Worm (Caenorhabditis elegans): Measurements from ENCODE around the gene ZC449.2.

The ZC449.2 gene

DNA sequence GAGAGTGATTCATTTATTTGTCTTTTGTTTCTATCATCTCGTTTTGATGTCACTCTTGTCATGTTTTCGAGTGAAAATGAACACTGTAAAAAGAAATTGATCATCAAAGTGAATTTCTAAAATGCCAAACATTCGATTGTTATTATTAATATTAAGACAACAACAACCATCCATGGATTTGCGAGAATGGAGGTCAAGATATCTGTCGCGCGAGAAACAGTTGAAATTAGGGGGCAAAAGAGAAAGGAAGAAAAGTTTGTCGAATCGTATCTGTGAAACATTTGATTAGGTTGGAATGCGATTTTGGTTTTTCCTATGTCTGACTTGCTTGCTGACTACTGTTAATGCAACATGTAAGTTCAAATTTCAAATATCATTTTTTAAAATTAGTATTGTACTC lies at the start of gene ZC449.2:
ZC449.2 (plus strand) TSS at position 290 of the 400 bp plus-strand sequence.
- TF ChIP-seq flh-1 (GFP tag; optimal IDR thresholded peaks at IDR 0.05) (no peak), ceh-39 (tag; optimal IDR thresholded peaks at IDR 0.05) (no peak), mep-1 (tag; optimal IDR thresholded peaks at IDR 0.05) (no peak), zip-8 (tag; optimal IDR thresholded peaks at IDR 0.05) (no peak), ztf-11 (tag; optimal IDR thresholded peaks at IDR 0.05) (no peak), cnd-1 (tag; optimal IDR thresholded peaks at IDR 0.05) (no peak), blmp-1 (tag; optimal IDR thresholded peaks at IDR 0.05) (no peak), snpc-4 (tag; optimal IDR thresholded peaks at IDR 0.05) (no peak), unc-39 (tag; optimal IDR thresholded peaks at IDR 0.05) (no peak), nhr-2 (tag; optimal IDR thresholded peaks at IDR 0.05) (no peak), M03D4.4 (tag; optimal IDR thresholded peaks at IDR 0.05) (no peak), lin-13 (tag; optimal IDR thresholded peaks at IDR 0.05) (no peak)

ce11 chrX:4971427-4971826 lies 49.7 kb upstream of the ZC449.2 start:
- TF ChIP-seq ceh-43 (GFP tag; optimal IDR thresholded peaks at IDR 0.05) (no peak), M03D4.4 (tag; optimal IDR thresholded peaks at IDR 0.05) (peak; percentile 3), sptf-1 (tag; optimal IDR thresholded peaks at IDR 0.05) (no peak), ces-1 (GFP tag; optimal IDR thresholded peaks at IDR 0.05) (peak; percentile 11), hlh-1 (tag; optimal IDR thresholded peaks at IDR 0.05) (peak; percentile 23), ham-2 (GFP tag; optimal IDR thresholded peaks at IDR 0.05) (peak; percentile 5), unc-120 (tag; optimal IDR thresholded peaks at IDR 0.05; ENCODE audit: poor library complexity, severe bottlenecking) (peak; percentile 61), unc-62 (GFP tag; optimal IDR thresholded peaks at IDR 0.05) (no peak)

DNA sequence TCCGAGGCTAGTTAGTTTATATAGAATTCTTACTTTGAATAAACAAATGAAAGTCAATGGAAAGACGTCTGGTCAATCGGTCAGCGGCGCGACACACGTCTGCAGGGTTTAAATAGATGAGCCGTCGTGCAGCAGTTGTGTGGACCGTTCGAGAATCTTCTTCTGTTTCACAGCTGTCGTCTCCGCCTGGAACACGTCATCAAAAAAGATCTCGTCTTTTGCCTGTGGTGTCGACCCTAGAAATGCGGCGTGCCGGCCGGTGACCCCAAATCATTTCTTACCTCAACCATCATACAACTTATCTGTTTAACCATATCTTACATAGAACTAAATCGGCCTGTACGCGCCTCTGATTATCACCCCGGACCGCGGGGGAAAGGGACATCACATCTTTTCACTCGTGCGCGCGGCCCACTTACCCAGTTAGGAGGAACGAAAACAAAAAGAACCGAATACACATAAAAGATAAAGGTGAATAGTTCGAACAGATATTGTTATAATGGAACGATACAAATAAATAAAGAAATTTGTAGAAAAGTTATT lies 49.0 kb upstream of the ZC449.2 start:
- TF ChIP-seq mep-1 (tag; optimal IDR thresholded peaks at IDR 0.05) (no peak), M03D4.4 (tag; optimal IDR thresholded peaks at IDR 0.05) (no peak), bed-3 (GFP tag; optimal IDR thresholded peaks at IDR 0.05) (no peak), tbx-8 (GFP tag; optimal IDR thresholded peaks at IDR 0.05) (peak; percentile 27), lsy-2 (tag; optimal IDR thresholded peaks at IDR 0.05) (no peak), nhr-2 (tag; optimal IDR thresholded peaks at IDR 0.05) (no peak), unc-62 (GFP tag; optimal IDR thresholded peaks at IDR 0.05) (peak; percentile 25), cnd-1 (tag; optimal IDR thresholded peaks at IDR 0.05) (peak; percentile 73), mls-2 (tag; optimal IDR thresholded peaks at IDR 0.05) (no peak), ceh-83 (GFP tag; optimal IDR thresholded peaks at IDR 0.05) (no peak), lin-13 (tag; optimal IDR thresholded peaks at IDR 0.05) (peak; percentile 55), ham-2 (GFP tag; optimal IDR thresholded peaks at IDR 0.05) (peak; percentile 5), ceh-43 (GFP tag; optimal IDR thresholded peaks at IDR 0.05) (no peak), pha-4 (tag; optimal IDR thresholded peaks at IDR 0.05) (no peak), unc-120 (tag; optimal IDR thresholded peaks at IDR 0.05; ENCODE audit: poor library complexity, severe bottlenecking) (no peak), elt-1 (tag; optimal IDR thresholded peaks at IDR 0.05; ENCODE audit: borderline replicate concordance, insufficient read depth) (peak; percentile 12), sptf-1 (tag; optimal IDR thresholded peaks at IDR 0.05) (peak; percentile 43), lin-32 (GFP tag; optimal IDR thresholded peaks at IDR 0.05) (peak; percentile 88), flh-1 (GFP tag; optimal IDR thresholded peaks at IDR 0.05) (no peak), hlh-1 (tag; optimal IDR thresholded peaks at IDR 0.05) (peak; percentile 96)

ce11 chrX:4974486-4974885 lies 46.6 kb upstream of the ZC449.2 start:
- no peak for TF ChIP-seq blmp-1 (tag; optimal IDR thresholded peaks at IDR 0.05)
- TF ChIP-seq lin-13 (tag; optimal IDR thresholded peaks at IDR 0.05), result no peak
- no peak for TF ChIP-seq pha-4 (tag; optimal IDR thresholded peaks at IDR 0.05)
- TF ChIP-seq ceh-39 (tag; optimal IDR thresholded peaks at IDR 0.05), result no peak
- no peak for TF ChIP-seq cnd-1 (tag; optimal IDR thresholded peaks at IDR 0.05)
- TF ChIP-seq nhr-237 (tag; optimal IDR thresholded peaks at IDR 0.05), result no peak
- no peak for TF ChIP-seq elt-1 (tag; optimal IDR thresholded peaks at IDR 0.05; ENCODE audit: borderline replicate concordance, insufficient read depth)
- TF ChIP-seq nhr-2 (tag; optimal IDR thresholded peaks at IDR 0.05), result no peak
- TF ChIP-seq M03D4.4 (tag; optimal IDR thresholded peaks at IDR 0.05), result no peak
- no peak for TF ChIP-seq lsy-2 (tag; optimal IDR thresholded peaks at IDR 0.05)

DNA sequence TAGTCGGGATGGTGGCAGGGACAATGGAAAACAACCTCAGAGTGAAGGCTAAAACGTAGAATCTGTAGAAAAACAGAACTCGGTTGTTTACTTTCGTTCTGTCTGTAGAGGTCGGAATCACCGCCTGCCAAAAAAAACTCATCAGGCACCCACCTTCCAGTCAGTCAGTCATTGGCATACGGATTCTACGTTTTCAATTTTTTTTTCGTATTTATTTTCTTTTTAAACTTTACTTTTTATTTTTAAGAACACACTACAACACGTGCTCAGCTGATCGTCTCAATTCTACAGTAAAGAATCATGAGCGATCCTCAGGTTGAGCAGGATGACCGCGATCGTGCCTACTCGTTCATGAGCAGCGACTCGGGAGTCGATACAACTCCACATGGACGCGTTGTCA lies 44.6 kb upstream of the ZC449.2 start, which contains the start of gene lfi-1:
lfi-1 (plus strand) TSS at position 301 of the 400 bp plus-strand sequence.
- TF ChIP-seq nhr-237 (tag; optimal IDR thresholded peaks at IDR 0.05), result no peak
- no peak for TF ChIP-seq flh-1 (GFP tag; optimal IDR thresholded peaks at IDR 0.05)
- TF ChIP-seq lin-13 (tag; optimal IDR thresholded peaks at IDR 0.05), result no peak
- no peak for TF ChIP-seq mls-2 (tag; optimal IDR thresholded peaks at IDR 0.05)
- TF ChIP-seq nhr-76 (tag; optimal IDR thresholded peaks at IDR 0.05), result no peak
- TF ChIP-seq cnd-1 (tag; optimal IDR thresholded peaks at IDR 0.05), result no peak
- no peak for TF ChIP-seq unc-120 (tag; optimal IDR thresholded peaks at IDR 0.05; ENCODE audit: poor library complexity, severe bottlenecking)
- TF ChIP-seq zip-8 (tag; optimal IDR thresholded peaks at IDR 0.05), result no peak
- no peak for TF ChIP-seq unc-39 (tag; optimal IDR thresholded peaks at IDR 0.05)
- no peak for TF ChIP-seq bed-3 (GFP tag; optimal IDR thresholded peaks at IDR 0.05)
- no peak for TF ChIP-seq sem-2 (GFP tag; optimal IDR thresholded peaks at IDR 0.05)
- no peak for TF ChIP-seq mep-1 (tag; optimal IDR thresholded peaks at IDR 0.05)
- no peak for TF ChIP-seq snpc-4 (tag; optimal IDR thresholded peaks at IDR 0.05)
- no peak for TF ChIP-seq nhr-28 (tag; optimal IDR thresholded peaks at IDR 0.05)
- no peak for TF ChIP-seq tbx-8 (GFP tag; optimal IDR thresholded peaks at IDR 0.05)
- no peak for TF ChIP-seq drap-1 (GFP tag; optimal IDR thresholded peaks at IDR 0.05)
- TF ChIP-seq mab-5 (tag; optimal IDR thresholded peaks at IDR 0.05), result no peak
- TF ChIP-seq lin-32 (GFP tag; optimal IDR thresholded peaks at IDR 0.05), result no peak

Measured in whole organism, mixed stage, embryonic.